Worm (Caenorhabditis elegans): ENCODE measurements around the gene lido-11.
A peak's percentile ranks its signal among the peaks of the same experiment; 100 is the strongest.

lido-11 gene

DNA sequence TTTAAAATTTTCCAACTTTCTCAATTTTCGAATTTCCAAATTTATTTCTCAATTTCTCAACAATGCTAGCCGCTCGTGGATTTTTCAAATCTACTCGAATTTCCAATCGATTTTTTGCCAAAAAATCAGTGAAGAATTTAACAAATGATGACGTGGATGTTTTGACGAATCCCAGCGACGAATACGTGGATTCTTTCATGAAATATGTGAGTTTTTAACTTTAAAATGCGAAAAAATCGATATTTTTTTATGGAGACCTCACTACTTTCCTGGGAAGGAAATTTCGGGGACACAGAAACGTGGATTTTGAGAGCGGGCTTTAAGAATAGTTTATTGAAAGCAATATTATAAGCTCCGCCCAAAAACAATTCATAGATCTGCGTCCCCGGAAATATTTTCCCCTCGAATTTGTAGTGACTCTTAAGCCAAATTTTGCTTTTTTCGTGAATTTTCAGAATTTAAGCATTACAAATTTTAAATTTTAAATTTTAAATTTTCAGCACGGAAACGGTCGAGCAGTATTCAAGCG lies 12.1 kb upstream of the lido-11 start, which contains the start of gene K08A2.2:
Gene K08A2.2, plus strand, starts transcription at position 51 of the 529 bp plus-strand sequence.
- TF ChIP-seq flt-1 (GFP tag; IDR thresholded peaks at IDR 0.05) (no peak), tab-1 (GFP tag; IDR thresholded peaks at IDR 0.05) (no peak), klf-2 (GFP tag; conservative IDR thresholded peaks at IDR 0.05) (no peak), med-1 (GFP tag; optimal IDR thresholded peaks at IDR 0.05; ENCODE audit: insufficient read depth) (no peak), ztf-29 (GFP tag; IDR thresholded peaks at IDR 0.05) (no peak), cog-1 (tag; optimal IDR thresholded peaks at IDR 0.05) (no peak), ref-1 (GFP tag; conservative IDR thresholded peaks at IDR 0.05) (no peak), ztf-23 (GFP tag; IDR thresholded peaks at IDR 0.05) (no peak), T22C8.4 (GFP tag; IDR thresholded peaks at IDR 0.05) (no peak)

ce11 chrII:2992300-2992699 lies 11.5 kb upstream of the lido-11 start:
- TF ChIP-seq tab-1 (GFP tag; IDR thresholded peaks at IDR 0.05) (no peak), ztf-29 (GFP tag; IDR thresholded peaks at IDR 0.05) (no peak), ztf-23 (GFP tag; IDR thresholded peaks at IDR 0.05) (no peak), flt-1 (GFP tag; IDR thresholded peaks at IDR 0.05) (no peak), klf-2 (GFP tag; conservative IDR thresholded peaks at IDR 0.05) (no peak), T22C8.4 (GFP tag; IDR thresholded peaks at IDR 0.05) (no peak), med-1 (GFP tag; optimal IDR thresholded peaks at IDR 0.05; ENCODE audit: insufficient read depth) (no peak), ref-1 (GFP tag; conservative IDR thresholded peaks at IDR 0.05) (no peak), cog-1 (tag; optimal IDR thresholded peaks at IDR 0.05) (no peak)

- TF ChIP-seq tab-1 (GFP tag; IDR thresholded peaks at IDR 0.05) = no peak
- no peak for TF ChIP-seq ref-1 (GFP tag; conservative IDR thresholded peaks at IDR 0.05)
- TF ChIP-seq flt-1 (GFP tag; IDR thresholded peaks at IDR 0.05) = 0 out of 2 replicates have a peak, but pooled peaks have one; percentile 9
- TF ChIP-seq cog-1 (tag; optimal IDR thresholded peaks at IDR 0.05) = peak; percentile 26
- no peak for TF ChIP-seq med-1 (GFP tag; optimal IDR thresholded peaks at IDR 0.05; ENCODE audit: insufficient read depth)
- no peak for TF ChIP-seq ztf-23 (GFP tag; IDR thresholded peaks at IDR 0.05)
Observed at ce11 chrII:2994590-2995392, 9.0 kb upstream of the lido-11 start.

DNA sequence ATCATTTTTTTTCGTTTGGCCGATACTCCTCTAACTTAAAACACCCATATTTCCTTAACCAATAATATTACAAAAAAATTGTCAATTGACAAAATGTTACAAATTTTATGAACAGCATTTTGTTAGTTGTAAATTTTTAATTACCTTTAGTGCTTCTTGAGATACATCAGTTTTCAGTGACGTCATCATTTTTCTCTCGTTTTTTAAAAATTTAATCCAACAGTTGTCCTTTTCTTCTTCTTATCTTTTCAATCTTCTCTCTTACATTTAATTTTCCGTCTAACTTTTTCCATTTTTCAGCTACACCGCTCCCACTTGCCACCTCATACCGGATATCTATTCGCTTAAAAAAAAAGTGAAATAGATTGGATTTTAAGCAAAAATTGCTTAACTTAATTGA lies 7.0 kb upstream of the lido-11 start, which contains the start of gene lido-8:
Gene lido-8, plus strand, starts transcription at position 301 of the 400 bp plus-strand sequence.
- TF ChIP-seq med-1 (GFP tag; optimal IDR thresholded peaks at IDR 0.05; ENCODE audit: insufficient read depth) (no peak), ztf-29 (GFP tag; IDR thresholded peaks at IDR 0.05) (no peak), klf-2 (GFP tag; conservative IDR thresholded peaks at IDR 0.05) (no peak), ztf-23 (GFP tag; IDR thresholded peaks at IDR 0.05) (no peak), flt-1 (GFP tag; IDR thresholded peaks at IDR 0.05) (no peak), T22C8.4 (GFP tag; IDR thresholded peaks at IDR 0.05) (no peak)

DNA sequence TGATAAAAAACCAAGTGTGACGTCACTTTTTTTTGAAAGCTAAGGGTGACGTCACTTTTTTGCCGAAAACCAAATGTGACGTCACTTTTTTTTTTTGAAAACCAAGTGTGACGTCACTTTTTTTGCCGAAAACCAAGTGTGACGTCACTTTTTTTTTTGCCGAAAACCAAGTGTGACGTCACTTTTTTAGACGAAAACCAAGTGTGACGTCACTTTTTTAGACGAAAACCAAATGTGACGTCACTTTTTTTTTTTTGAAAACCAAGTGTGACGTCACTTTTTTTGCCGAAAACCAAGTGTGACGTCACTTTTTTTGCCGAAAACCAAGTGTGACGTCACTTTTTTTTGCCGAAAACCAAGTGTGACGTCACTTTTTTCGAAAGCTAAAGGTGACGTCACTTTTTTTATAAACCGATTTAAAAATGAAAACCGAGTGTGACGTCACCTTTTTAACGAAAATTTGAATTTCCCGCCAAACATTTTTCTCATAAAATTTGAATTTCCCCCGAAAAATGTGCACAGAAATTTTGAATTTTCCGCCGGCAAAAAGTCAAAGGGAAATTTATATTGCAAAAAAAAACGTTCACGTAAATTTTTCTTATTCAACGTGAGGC lies 5.8 kb upstream of the lido-11 start:
- TF ChIP-seq flt-1 (GFP tag; IDR thresholded peaks at IDR 0.05) (no peak), ref-1 (GFP tag; conservative IDR thresholded peaks at IDR 0.05) (no peak), klf-2 (GFP tag; conservative IDR thresholded peaks at IDR 0.05) (no peak), med-1 (GFP tag; optimal IDR thresholded peaks at IDR 0.05; ENCODE audit: insufficient read depth) (no peak), cog-1 (tag; optimal IDR thresholded peaks at IDR 0.05) (no peak), T22C8.4 (GFP tag; IDR thresholded peaks at IDR 0.05) (no peak), ztf-23 (GFP tag; IDR thresholded peaks at IDR 0.05) (no peak), tab-1 (GFP tag; IDR thresholded peaks at IDR 0.05) (no peak), ztf-29 (GFP tag; IDR thresholded peaks at IDR 0.05) (no peak)

- TF ChIP-seq flt-1 (GFP tag; IDR thresholded peaks at IDR 0.05) = no peak
- no peak for TF ChIP-seq klf-2 (GFP tag; conservative IDR thresholded peaks at IDR 0.05)
- TF ChIP-seq tab-1 (GFP tag; IDR thresholded peaks at IDR 0.05) = no peak
- no peak for TF ChIP-seq med-1 (GFP tag; optimal IDR thresholded peaks at IDR 0.05; ENCODE audit: insufficient read depth)
- TF ChIP-seq ref-1 (GFP tag; conservative IDR thresholded peaks at IDR 0.05) = no peak
- no peak for TF ChIP-seq ztf-23 (GFP tag; IDR thresholded peaks at IDR 0.05)
- TF ChIP-seq ztf-29 (GFP tag; IDR thresholded peaks at IDR 0.05) = no peak
Observed at ce11 chrII:3000535-3001264, 3.1 kb upstream of the lido-11 start, which contains the start of gene lido-9. lido-9 (plus strand) TSS chrII:3000768.

ce11 chrII:3002211-3002610 lies 1.6 kb upstream of the lido-11 start, which contains the start of gene lido-10:
lido-10 (plus strand) TSS chrII:3002511.
- no peak for TF ChIP-seq ztf-29 (GFP tag; IDR thresholded peaks at IDR 0.05)
- TF ChIP-seq tab-1 (GFP tag; IDR thresholded peaks at IDR 0.05) = no peak
- no peak for TF ChIP-seq flt-1 (GFP tag; IDR thresholded peaks at IDR 0.05)
- no peak for TF ChIP-seq med-1 (GFP tag; optimal IDR thresholded peaks at IDR 0.05; ENCODE audit: insufficient read depth)
- no peak for TF ChIP-seq klf-2 (GFP tag; conservative IDR thresholded peaks at IDR 0.05)
- no peak for TF ChIP-seq cog-1 (tag; optimal IDR thresholded peaks at IDR 0.05)
- no peak for TF ChIP-seq T22C8.4 (GFP tag; IDR thresholded peaks at IDR 0.05)
- TF ChIP-seq ref-1 (GFP tag; conservative IDR thresholded peaks at IDR 0.05) = no peak

DNA sequence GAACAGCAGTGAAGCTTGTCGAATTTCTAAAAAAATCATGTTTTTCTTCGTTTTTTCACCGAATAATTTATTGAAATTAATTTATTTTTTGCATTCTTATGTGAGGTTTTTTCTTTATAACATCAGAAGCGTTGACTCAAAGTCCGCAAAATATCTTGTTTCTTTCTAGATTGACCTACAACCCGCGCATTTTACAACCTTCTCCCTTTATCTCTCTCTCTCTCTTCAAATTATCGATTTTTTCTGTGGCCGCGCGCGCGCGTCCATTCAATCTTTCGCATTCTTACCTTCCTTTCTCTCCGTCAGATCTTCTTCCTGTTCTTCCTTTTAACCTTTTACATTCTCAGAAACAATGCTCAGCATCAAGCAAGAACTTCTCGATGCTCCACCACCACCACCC lies 1.7 kb downstream of the lido-11 start, which contains the start of gene lido-12:
Gene lido-12, plus strand, starts transcription at position 301 of the 400 bp plus-strand sequence.
- peak; percentile 57; the same call in 1 of the 2 replicates for TF ChIP-seq T22C8.4 (GFP tag; IDR thresholded peaks at IDR 0.05)
- TF ChIP-seq klf-2 (GFP tag; conservative IDR thresholded peaks at IDR 0.05) = no peak
- no peak for TF ChIP-seq med-1 (GFP tag; optimal IDR thresholded peaks at IDR 0.05; ENCODE audit: insufficient read depth)
- TF ChIP-seq ref-1 (GFP tag; conservative IDR thresholded peaks at IDR 0.05) = no peak

- TF ChIP-seq flt-1 (GFP tag; IDR thresholded peaks at IDR 0.05) = no peak
- TF ChIP-seq tab-1 (GFP tag; IDR thresholded peaks at IDR 0.05) = no peak
- no peak for TF ChIP-seq ref-1 (GFP tag; conservative IDR thresholded peaks at IDR 0.05)
- TF ChIP-seq ztf-29 (GFP tag; IDR thresholded peaks at IDR 0.05) = no peak
- no peak for TF ChIP-seq med-1 (GFP tag; optimal IDR thresholded peaks at IDR 0.05; ENCODE audit: insufficient read depth)
- TF ChIP-seq T22C8.4 (GFP tag; IDR thresholded peaks at IDR 0.05) = no peak
- no peak for TF ChIP-seq cog-1 (tag; optimal IDR thresholded peaks at IDR 0.05)
Observed at ce11 chrII:3008400-3008799, 4.6 kb downstream of the lido-11 start, which contains the start of gene sdz-5. sdz-5 (plus strand) TSS chrII:3008700.
